Worm (Caenorhabditis elegans) whole organism, L3 larva: Measurements from ENCODE around the gene sre-16.

Experiments used
- R02D3.7 ChIP-seq: fragments of 150-350 bp; optimal IDR thresholded peaks from 2 replicates; lab custom pipeline; 2014; ENCODE audit warnings: missing biosample characterization, missing genetic modification characterization
- ZK546.5 ChIP-seq: sonication (generic microtip); optimal IDR thresholded peaks from 2 replicates; lab custom pipeline; 2017; ENCODE audit warnings: missing biosample characterization, missing genetic modification characterization
- aly-2 ChIP-seq: fragments of 150-350 bp; optimal IDR thresholded peaks from 2 replicates; lab custom pipeline; 2014; ENCODE audit warnings: missing biosample characterization, missing genetic modification characterization
- ama-1 ChIP-seq: fragments of 150-350 bp; optimal IDR thresholded peaks from 2 replicates; lab custom pipeline; 2018
- ceh-16 ChIP-seq: sonication (generic microtip); optimal IDR thresholded peaks from 2 replicates; lab custom pipeline; 2017; ENCODE audit warnings: missing biosample characterization, missing genetic modification characterization
- ceh-28 ChIP-seq: fragments of 150-350 bp; optimal IDR thresholded peaks from 2 replicates; lab custom pipeline; 2014; ENCODE audit warnings: missing biosample characterization, missing genetic modification reagents, missing genetic modification characterization
- ceh-82 ChIP-seq: fragments of 150-350 bp; optimal IDR thresholded peaks from 2 replicates; lab custom pipeline; 2014; ENCODE audit warnings: missing biosample characterization, missing genetic modification characterization
- ceh-9 ChIP-seq: sonication (generic microtip); optimal IDR thresholded peaks from 2 replicates; lab custom pipeline; 2018; ENCODE audit warnings: missing biosample characterization, missing genetic modification characterization
- egl-27 ChIP-seq: sonication (generic microtip); optimal IDR thresholded peaks from 4 replicates; lab custom pipeline; 2017; ENCODE audit warnings: missing biosample characterization, missing genetic modification reagents, missing genetic modification characterization
- egl-5 ChIP-seq: fragments of 150-350 bp; optimal IDR thresholded peaks from 2 replicates; lab custom pipeline; 2017; ENCODE audit warnings: missing biosample characterization, missing genetic modification reagents, missing genetic modification characterization, inconsistent platforms
- elt-1 ChIP-seq: fragments of 150-350 bp; optimal IDR thresholded peaks from 2 replicates; lab custom pipeline; 2014; ENCODE audit warnings: missing biosample characterization, missing genetic modification characterization
- elt-2 ChIP-seq: sonication (generic microtip); optimal IDR thresholded peaks from 2 replicates; lab custom pipeline; 2016; ENCODE audit warnings: missing genetic modification reagents, mild to moderate bottlenecking, missing genetic modification characterization, missing compliant biosample characterization
- fkh-2 ChIP-seq: fragments of 150-350 bp; optimal IDR thresholded peaks from 2 replicates; lab custom pipeline; 2014; ENCODE audit warnings: missing biosample characterization, missing genetic modification reagents, missing genetic modification characterization
- hmg-11 ChIP-seq: sonication (generic microtip); optimal IDR thresholded peaks from 2 replicates; lab custom pipeline; 2016; ENCODE audit warnings: missing genetic modification characterization, missing compliant biosample characterization
- lin-15B ChIP-seq: fragments of 150-350 bp; optimal IDR thresholded peaks from 2 replicates; lab custom pipeline; 2014; ENCODE audit warnings: missing biosample characterization, missing genetic modification characterization
- lin-39 ChIP-seq: fragments of 150-350 bp; optimal IDR thresholded peaks from 2 replicates; lab custom pipeline; 2018; ENCODE audit warnings: missing biosample characterization, missing genetic modification reagents, missing genetic modification characterization
- lsy-12 ChIP-seq: sonication (generic microtip); optimal IDR thresholded peaks from 2 replicates; lab custom pipeline; 2016; ENCODE audit warnings: mild to moderate bottlenecking, missing genetic modification characterization, missing compliant biosample characterization
- mml-1 ChIP-seq: fragments of 150-350 bp; sonication (generic microtip); optimal IDR thresholded peaks from 3 replicates; lab custom pipeline; 2014; ENCODE audit warnings: missing biosample characterization, missing genetic modification characterization
- nfya-1 ChIP-seq: sonication (generic microtip); optimal IDR thresholded peaks from 2 replicates; lab custom pipeline; 2017; ENCODE audit warnings: missing genetic modification characterization, mild to moderate bottlenecking, missing compliant biosample characterization, antibody characterized with exemption, moderate library complexity; ENCODE audit not compliant: insufficient read depth
- nhr-11 ChIP-seq: fragments of 150-350 bp; optimal IDR thresholded peaks from 2 replicates; lab custom pipeline; 2014; ENCODE audit warnings: missing biosample characterization, missing genetic modification characterization
- nhr-12 ChIP-seq: fragments of 150-350 bp; optimal IDR thresholded peaks from 2 replicates; lab custom pipeline; 2014; ENCODE audit warnings: missing biosample characterization, missing genetic modification characterization
- nhr-23 ChIP-seq: fragments of 150-350 bp; optimal IDR thresholded peaks from 2 replicates; lab custom pipeline; 2014; ENCODE audit warnings: missing biosample characterization, missing genetic modification reagents, missing genetic modification characterization
- nhr-237 ChIP-seq: fragments of 150-350 bp; optimal IDR thresholded peaks from 2 replicates; lab custom pipeline; 2014; ENCODE audit warnings: missing biosample characterization, missing genetic modification characterization
- nhr-25 ChIP-seq: sonication (generic microtip); optimal IDR thresholded peaks from 2 replicates; lab custom pipeline; 2017; ENCODE audit warnings: missing biosample characterization, missing genetic modification characterization
- nhr-28 ChIP-seq: fragments of 150-350 bp; optimal IDR thresholded peaks from 2 replicates; lab custom pipeline; 2014; ENCODE audit warnings: missing biosample characterization, missing genetic modification characterization
- nhr-43 ChIP-seq: sonication (generic microtip); optimal IDR thresholded peaks from 2 replicates; lab custom pipeline; 2016; ENCODE audit warnings: mild to moderate bottlenecking, missing genetic modification characterization, missing compliant biosample characterization; ENCODE audit not compliant: poor library complexity, severe bottlenecking
- nhr-67 ChIP-seq: fragments of 150-350 bp; optimal IDR thresholded peaks from 2 replicates; lab custom pipeline; 2014; ENCODE audit warnings: missing biosample characterization, missing genetic modification characterization
- nhr-76 ChIP-seq: fragments of 150-350 bp; sonication (generic microtip); optimal IDR thresholded peaks from 5 replicates; lab custom pipeline; 2014; ENCODE audit warnings: missing biosample characterization, missing genetic modification characterization
- pha-4 ChIP-seq: fragments of 150-350 bp; optimal IDR thresholded peaks from 2 replicates; lab custom pipeline; 2014; ENCODE audit warnings: missing biosample characterization, missing genetic modification reagents, missing genetic modification characterization
- pqm-1 ChIP-seq: fragments of 150-350 bp; optimal IDR thresholded peaks from 2 replicates; lab custom pipeline; 2017; ENCODE audit warnings: missing biosample characterization, missing genetic modification characterization, inconsistent platforms
- skn-1 ChIP-seq: fragments of 150-350 bp; optimal IDR thresholded peaks from 2 replicates; lab custom pipeline; 2014; ENCODE audit warnings: missing biosample characterization, missing genetic modification characterization
- snpc-4 ChIP-seq: fragments of 150-350 bp; optimal IDR thresholded peaks from 2 replicates; lab custom pipeline; 2014; ENCODE audit warnings: missing biosample characterization, missing genetic modification characterization
- tbx-2 ChIP-seq: sonication (generic microtip); optimal IDR thresholded peaks from 2 replicates; lab custom pipeline; 2016; ENCODE audit warnings: mild to moderate bottlenecking, missing genetic modification characterization, missing compliant biosample characterization
- zag-1 ChIP-seq: fragments of 150-350 bp; optimal IDR thresholded peaks from 2 replicates; lab custom pipeline; 2014; ENCODE audit warnings: missing biosample characterization, missing genetic modification characterization
- ztf-11 ChIP-seq: fragments of 150-350 bp; optimal IDR thresholded peaks from 2 replicates; lab custom pipeline; 2014; ENCODE audit warnings: missing biosample characterization, missing genetic modification characterization
- ztf-4 ChIP-seq: fragments of 150-350 bp; optimal IDR thresholded peaks from 2 replicates; lab custom pipeline; 2014; ENCODE audit warnings: missing biosample characterization, missing genetic modification characterization

Gene sre-16

DNA sequence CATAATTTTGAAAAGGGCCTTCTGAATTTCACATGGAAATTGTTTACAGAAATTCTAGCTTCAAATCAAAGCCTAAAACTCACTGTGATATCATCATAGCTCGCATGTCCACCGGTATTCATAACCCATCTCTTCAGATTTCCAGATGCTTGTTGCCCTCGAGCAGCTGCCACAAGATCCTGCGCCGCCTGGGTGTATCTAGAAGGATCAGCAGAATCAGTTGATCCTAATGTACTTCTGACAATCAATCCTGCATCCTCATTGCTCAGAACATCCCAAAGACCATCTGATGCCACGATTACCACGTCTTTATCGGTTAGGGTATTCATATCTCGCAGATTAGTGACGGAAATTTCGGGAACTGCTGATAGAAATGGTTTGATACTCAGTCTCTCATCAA lies 30.0 kb upstream of the sre-16 start:
- no peak for TF ChIP-seq elt-1 (tag; lab: Kevin White, UChicago)
- TF ChIP-seq nfya-1, result no peak
- TF ChIP-seq pqm-1 (tag; lab: Kevin White, UChicago), result no peak
- TF ChIP-seq ZK546.5, result no peak
- TF ChIP-seq ceh-16 (tag; lab: Kevin White, UChicago), result no peak
- no peak for TF ChIP-seq snpc-4 (tag; lab: Kevin White, UChicago)
- no peak for TF ChIP-seq ceh-82
- TF ChIP-seq ceh-9, result no peak
- no peak for TF ChIP-seq nhr-23 (tag; lab: Kevin White, UChicago)
- no peak for TF ChIP-seq egl-5 (tag; lab: Kevin White, UChicago)
- no peak for TF ChIP-seq nhr-237 (tag; lab: Kevin White, UChicago)
- no peak for TF ChIP-seq fkh-2 (tag; lab: Kevin White, UChicago)
- no peak for TF ChIP-seq mml-1 (tag; lab: Kevin White, UChicago)
- TF ChIP-seq R02D3.7, result no peak
- no peak for TF ChIP-seq aly-2
- TF ChIP-seq ztf-11, result no peak
- TF ChIP-seq elt-2 (tag; lab: Kevin White, UChicago), result no peak
- TF ChIP-seq hmg-11, result no peak
- TF ChIP-seq nhr-28 (tag; lab: Kevin White, UChicago), result no peak

DNA sequence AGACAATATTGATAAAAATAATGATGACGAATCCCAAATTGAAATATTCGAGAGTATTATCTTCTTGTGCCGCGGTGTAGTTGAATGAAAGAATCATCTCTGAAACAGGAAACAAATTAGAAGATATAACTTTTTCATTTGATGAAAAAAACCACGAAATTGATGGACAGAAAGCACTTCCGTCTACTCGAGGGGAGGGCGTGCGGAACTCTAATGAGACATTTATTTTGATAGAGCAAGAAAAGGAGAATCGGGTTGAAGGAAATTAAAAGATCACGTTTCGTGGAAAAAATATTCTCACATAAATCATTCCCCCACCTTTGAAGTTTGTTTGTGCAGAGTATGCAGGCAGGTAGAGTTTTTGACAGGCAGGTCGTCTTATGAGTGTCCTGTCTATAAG lies 25.4 kb upstream of the sre-16 start, which contains the start of gene sre-14:
TSS of gene sre-14 (minus strand) at position 101 of the 400 bp plus-strand sequence.
- TF ChIP-seq lsy-12 (tag; lab: Kevin White, UChicago) (no peak), hmg-11 (no peak), snpc-4 (tag; lab: Kevin White, UChicago) (no peak), egl-27 (no peak), nhr-28 (tag; lab: Kevin White, UChicago) (no peak), aly-2 (no peak), skn-1 (tag; lab: Kevin White, UChicago) (no peak), nhr-25 (tag; lab: Kevin White, UChicago) (no peak), ceh-28 (tag; lab: Kevin White, UChicago) (no peak), zag-1 (no peak), ceh-82 (no peak), elt-1 (tag; lab: Kevin White, UChicago) (no peak), elt-2 (tag; lab: Kevin White, UChicago) (no peak), nhr-237 (tag; lab: Kevin White, UChicago) (no peak), ceh-9 (no peak), nhr-43 (tag; lab: Kevin White, UChicago) (no peak), ztf-11 (no peak)
- TF ChIP-seq, all 47 proteins: peak for 0

DNA sequence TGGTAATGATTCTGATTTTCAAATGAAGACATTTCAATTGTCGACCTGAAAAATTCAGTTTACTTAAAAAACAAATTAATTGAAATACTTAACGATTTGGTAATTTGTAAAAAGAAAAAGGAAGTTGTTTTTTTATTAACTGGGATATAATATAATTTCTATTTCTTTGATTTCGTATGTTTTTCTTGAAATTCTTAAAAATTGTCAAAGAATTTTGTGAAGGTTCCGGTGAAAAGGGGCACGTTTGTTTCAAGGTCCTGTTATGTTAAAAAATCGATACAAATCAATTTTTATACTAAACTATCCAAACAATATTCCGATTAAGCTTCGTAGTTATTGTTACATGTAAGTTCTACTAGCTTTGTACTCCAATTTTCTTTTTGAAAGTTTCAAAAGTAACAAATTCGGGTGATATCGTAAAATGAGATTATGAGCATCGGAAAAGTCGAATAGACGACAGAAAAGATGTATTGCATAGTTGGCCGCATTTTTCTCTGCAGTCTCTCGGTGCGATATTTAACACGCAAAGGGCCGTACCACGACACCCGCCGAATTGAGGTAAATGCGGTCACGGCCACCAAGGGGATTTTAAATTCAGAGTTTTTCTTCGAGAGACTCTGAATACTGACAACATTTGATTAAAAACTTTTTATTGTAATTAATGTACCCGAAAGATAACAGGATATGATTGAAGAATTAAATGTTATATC lies 23.4 kb upstream of the sre-16 start, which contains the start of gene Y39C12A.9:
TSS of gene Y39C12A.9 (minus strand) at position 51 of the 710 bp plus-strand sequence.
- TF ChIP-seq nhr-237 (tag; lab: Kevin White, UChicago) (no peak), nhr-67 (no peak), lin-15B (tag; lab: Kevin White, UChicago) (peak; percentile 42), lin-39 (tag; lab: Kevin White, UChicago) (peak; percentile 26), nfya-1 (peak; percentile 34), ceh-28 (tag; lab: Kevin White, UChicago) (no peak)

DNA sequence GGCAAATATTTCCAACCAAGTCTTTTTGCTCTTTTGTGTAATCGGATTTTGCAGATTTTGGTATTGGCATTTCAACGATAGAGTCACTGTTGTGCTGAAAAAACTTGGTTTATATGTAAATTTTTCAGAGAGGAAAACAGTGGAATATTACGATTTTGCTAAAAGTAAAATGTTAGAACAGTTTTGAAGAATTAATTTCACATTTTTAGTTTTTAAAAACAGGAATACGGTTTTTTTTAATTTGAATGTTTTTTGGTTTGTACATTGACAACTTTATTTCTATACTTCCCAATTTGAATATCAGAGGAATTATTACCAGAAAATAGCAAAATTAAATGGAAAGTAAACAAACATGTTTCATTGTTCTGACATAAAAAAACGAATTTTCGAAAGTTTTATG lies 16.7 kb upstream of the sre-16 start, which contains the start of gene dnj-26:
TSS of gene dnj-26 (minus strand) at position 101 of the 400 bp plus-strand sequence.
- TF ChIP-seq nhr-76 (tag; lab: Kevin White, UChicago), result no peak
- no peak for TF ChIP-seq ZK546.5
- no peak for TF ChIP-seq pha-4 (tag; lab: Kevin White, UChicago)
- TF ChIP-seq nhr-12, result no peak
- no peak for TF ChIP-seq ceh-9
- TF ChIP-seq hmg-11, result no peak

DNA sequence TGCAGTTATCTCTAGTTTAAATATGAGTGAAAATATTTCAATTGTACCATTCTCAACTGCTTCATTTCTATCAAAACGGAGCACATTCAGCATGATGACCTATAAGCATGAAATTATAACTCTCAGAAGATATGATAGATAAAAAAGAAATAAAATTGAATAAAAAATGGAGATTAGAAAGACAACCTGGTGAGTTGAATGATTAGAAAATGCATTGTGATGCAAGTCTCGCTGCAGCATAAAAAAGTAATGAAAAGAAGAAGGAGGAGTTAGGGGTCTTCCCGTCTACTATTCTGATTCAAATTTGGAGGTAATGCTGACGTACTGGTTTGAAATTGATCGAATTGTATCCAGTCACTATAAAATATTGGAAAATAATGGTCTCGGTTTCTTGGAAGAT lies 8.8 kb upstream of the sre-16 start, which contains the start of gene sre-15:
TSS of gene sre-15 (minus strand) at position 101 of the 400 bp plus-strand sequence.
- no peak for TF ChIP-seq nhr-76 (tag; lab: Kevin White, UChicago)
- TF ChIP-seq tbx-2 (tag; lab: Kevin White, UChicago), result no peak
- no peak for TF ChIP-seq ztf-4 (tag; lab: Kevin White, UChicago)
- no peak for TF ChIP-seq elt-1 (tag; lab: Kevin White, UChicago)
- TF ChIP-seq nfya-1, result no peak
- no peak for TF ChIP-seq ama-1 (lab: Kevin White, UChicago)
- TF ChIP-seq ztf-11, result no peak
- no peak for TF ChIP-seq nhr-11
- no peak for TF ChIP-seq ceh-16 (tag; lab: Kevin White, UChicago)
- no peak for TF ChIP-seq nhr-12
- TF ChIP-seq hmg-11, result no peak
- no peak for TF ChIP-seq zag-1
- TF ChIP-seq nhr-67, result no peak
- TF ChIP-seq ceh-28 (tag; lab: Kevin White, UChicago), result no peak
